Worm (Caenorhabditis elegans) whole organism, late embryonic: ENCODE data around the gene W04G3.11.

Experiments
- C08G9.2 ChIP-seq: sonication (generic microtip); optimal IDR thresholded peaks from 2 replicates; lab custom pipeline; 2016; ENCODE audit warnings: mild to moderate bottlenecking, missing genetic modification characterization, moderate library complexity, missing compliant biosample characterization
- ama-1 ChIP-seq: fragments of 150-350 bp; optimal IDR thresholded peaks from 2 replicates; lab custom pipeline; 2014
- ceh-14 ChIP-seq: sonication (generic microtip); optimal IDR thresholded peaks from 2 replicates; lab custom pipeline; 2016; ENCODE audit warnings: missing genotype, missing genetic modification characterization, missing compliant biosample characterization
- ceh-19 ChIP-seq: fragments of 200-800 bp; sonication (Bioruptor generic); optimal IDR thresholded peaks from 2 replicates; lab custom pipeline; 2018; ENCODE audit warnings: mild to moderate bottlenecking, missing genetic modification characterization, missing compliant biosample characterization
- ceh-22 ChIP-seq: sonication (generic microtip); optimal IDR thresholded peaks from 2 replicates; lab custom pipeline; 2017; ENCODE audit warnings: missing biosample characterization, missing genetic modification characterization
- ceh-24 ChIP-seq: sonication (generic microtip); optimal IDR thresholded peaks from 2 replicates; lab custom pipeline; 2016; ENCODE audit warnings: mild to moderate bottlenecking, missing genetic modification characterization, missing compliant biosample characterization
- ceh-31 ChIP-seq: sonication (generic microtip); optimal IDR thresholded peaks from 2 replicates; lab custom pipeline; 2016; ENCODE audit warnings: missing genetic modification characterization, missing compliant biosample characterization
- ceh-34 ChIP-seq: sonication (generic microtip); optimal IDR thresholded peaks from 2 replicates; lab custom pipeline; 2016; ENCODE audit warnings: mild to moderate bottlenecking, missing genetic modification characterization, missing compliant biosample characterization
- ceh-48 ChIP-seq: sonication (generic microtip); optimal IDR thresholded peaks from 2 replicates; lab custom pipeline; 2016; ENCODE audit warnings: missing genetic modification characterization, inconsistent platforms, missing compliant biosample characterization
- dve-1 ChIP-seq: sonication (generic microtip); optimal IDR thresholded peaks from 2 replicates; lab custom pipeline; 2017; ENCODE audit warnings: antibody characterized with exemption, mild to moderate bottlenecking, missing genetic modification characterization, missing compliant biosample characterization
- elt-2 ChIP-seq: sonication (generic microtip); optimal IDR thresholded peaks from 2 replicates; lab custom pipeline; 2016; ENCODE audit warnings: missing genetic modification reagents, missing genetic modification characterization, missing compliant biosample characterization
- fkh-6 ChIP-seq: sonication (generic microtip); optimal IDR thresholded peaks from 2 replicates; lab custom pipeline; 2016; ENCODE audit warnings: missing genetic modification characterization, missing compliant biosample characterization
- hlh-30 ChIP-seq: sonication (generic microtip); optimal IDR thresholded peaks from 2 replicates; lab custom pipeline; 2017; ENCODE audit warnings: antibody characterized with exemption, missing genetic modification characterization, missing compliant biosample characterization; ENCODE audit not compliant: insufficient read depth
- madf-2 ChIP-seq: sonication (generic microtip); optimal IDR thresholded peaks from 2 replicates; lab custom pipeline; 2017; ENCODE audit warnings: missing genetic modification characterization, missing compliant biosample characterization
- mec-3 ChIP-seq: sonication (generic microtip); optimal IDR thresholded peaks from 2 replicates; lab custom pipeline; 2016; ENCODE audit warnings: borderline replicate concordance, missing genetic modification characterization, missing compliant biosample characterization
- nhr-11 ChIP-seq: fragments of 150-350 bp; optimal IDR thresholded peaks from 2 replicates; lab custom pipeline; 2014; ENCODE audit warnings: missing biosample characterization, missing genetic modification characterization
- odd-2 ChIP-seq: sonication (generic microtip); optimal IDR thresholded peaks from 2 replicates; lab custom pipeline; 2017; ENCODE audit warnings: antibody characterized with exemption, mild to moderate bottlenecking, missing genetic modification characterization, missing compliant biosample characterization
- pqm-1 ChIP-seq: sonication (generic microtip); optimal IDR thresholded peaks from 2 replicates; lab custom pipeline; 2016; ENCODE audit warnings: missing genetic modification characterization, missing compliant biosample characterization
- pros-1 ChIP-seq: fragments of 150-350 bp; optimal IDR thresholded peaks from 2 replicates; lab custom pipeline; 2014; ENCODE audit warnings: missing biosample characterization, missing genetic modification reagents, missing genetic modification characterization
- ref-2 ChIP-seq: sonication (generic microtip); optimal IDR thresholded peaks from 2 replicates; lab custom pipeline; 2016; ENCODE audit warnings: missing genetic modification characterization, missing compliant biosample characterization
- sox-2 ChIP-seq: fragments of 200-800 bp; sonication (Bioruptor generic); IDR thresholded peaks from 2 replicates; pipeline ENCODE4 v1.3.6; 2022; ENCODE audit warnings: missing genetic modification reagents, missing genetic modification characterization, missing compliant biosample characterization
- syd-9 ChIP-seq: sonication (generic microtip); optimal IDR thresholded peaks from 2 replicates; lab custom pipeline; 2016; ENCODE audit warnings: mild to moderate bottlenecking, missing genetic modification characterization, moderate library complexity, missing compliant biosample characterization
- tbx-2 ChIP-seq: sonication (generic microtip); optimal IDR thresholded peaks from 2 replicates; lab custom pipeline; 2016; ENCODE audit warnings: missing genetic modification characterization, missing compliant biosample characterization
- tbx-7 ChIP-seq: sonication (generic microtip); optimal IDR thresholded peaks from 2 replicates; lab custom pipeline; 2016; ENCODE audit warnings: missing genotype, missing genetic modification characterization, missing compliant biosample characterization
- ttx-3 ChIP-seq: sonication (generic microtip); optimal IDR thresholded peaks from 2 replicates; lab custom pipeline; 2016; ENCODE audit warnings: missing genetic modification reagents, missing genetic modification characterization, missing compliant biosample characterization
- unc-3 ChIP-seq, 2 experiments: fragments of 200-800 bp in 1 of 2; sonication (Bioruptor generic) in 1 of 2; sonication (generic microtip) in 1 of 2; conservative IDR thresholded peaks in 1 of 2; optimal IDR thresholded peaks in 1 of 2; 2 replicates each; pipeline versions ENCODE4 v1.3.6 to Lab custom; 2016 to 2022; ENCODE audit warnings: missing compliant biosample characterization in 2 of 2, missing genetic modification characterization in 2 of 2, missing genetic modification reagents in 1 of 2
- unc-42 ChIP-seq: sonication (generic microtip); optimal IDR thresholded peaks from 2 replicates; lab custom pipeline; 2016; ENCODE audit warnings: missing genotype, missing genetic modification characterization, missing compliant biosample characterization
- unc-55 ChIP-seq: sonication (generic microtip); optimal IDR thresholded peaks from 2 replicates; lab custom pipeline; 2017; ENCODE audit warnings: missing biosample characterization, missing genetic modification reagents, missing genetic modification characterization
- zip-5 ChIP-seq: sonication (generic microtip); optimal IDR thresholded peaks from 2 replicates; lab custom pipeline; 2016; ENCODE audit warnings: missing genetic modification characterization, missing compliant biosample characterization
- ztf-16 ChIP-seq: sonication (generic microtip); optimal IDR thresholded peaks from 2 replicates; lab custom pipeline; 2017; ENCODE audit warnings: missing genetic modification characterization, missing compliant biosample characterization

The W04G3.11 gene

ce11 chrX:11059744-11060143, 29.3 kb upstream of the W04G3.11 start, which contains the start of gene lpr-6:
Gene lpr-6, plus strand, starts transcription at chrX:11059994.
- no peak for TF ChIP-seq syd-9 (tag; lab: Kevin White, UChicago)
- no peak for TF ChIP-seq madf-2 (tag; lab: Kevin White, UChicago)
- peak; percentile 19 for TF ChIP-seq ama-1 (lab: Kevin White, UChicago)
- peak; percentile 2 for TF ChIP-seq ceh-31 (tag; lab: Kevin White, UChicago)
- no peak for TF ChIP-seq fkh-6 (tag; lab: Kevin White, UChicago)
- TF ChIP-seq pros-1 (tag; lab: Kevin White, UChicago), result no peak
- no peak for TF ChIP-seq ceh-19 (GFP tag; lab: Kevin White, UChicago)
- TF ChIP-seq tbx-2 (tag; lab: Kevin White, UChicago), result no peak

ce11 chrX:11060940-11061339, 28.1 kb upstream of the W04G3.11 start:
- TF ChIP-seq ceh-31 (tag; lab: Kevin White, UChicago) (no peak), ceh-22 (tag; lab: Kevin White, UChicago) (no peak)
- TF ChIP-seq, all 69 proteins: peak for 0

ce11 chrX:11061904-11062303, 27.1 kb upstream of the W04G3.11 start, which contains the start of gene lpr-5:
Gene lpr-5, plus strand, starts transcription at chrX:11062123.
- TF ChIP-seq ceh-22 (tag; lab: Kevin White, UChicago) (no peak), ttx-3 (no peak), C08G9.2 (tag; lab: Kevin White, UChicago) (no peak), ceh-14 (tag; lab: Kevin White, UChicago) (no peak), tbx-7 (no peak), mec-3 (tag; lab: Kevin White, UChicago) (no peak)

- TF ChIP-seq ref-2 (tag; lab: Kevin White, UChicago), result peak; percentile 17
- peak; percentile 21 for TF ChIP-seq unc-55 (GFP tag; lab: Kevin White, UChicago)
- TF ChIP-seq nhr-11 (tag; lab: Kevin White, UChicago), result no peak
- TF ChIP-seq, all 69 proteins: peak for 2
These were observed 24.2 kb upstream of the W04G3.11 start, which contains the start of gene lpr-4 for ce11 chrX:11064799-11065198. Gene lpr-4, plus strand, starts transcription at chrX:11065126.

- TF ChIP-seq unc-3 (GFP tag; conservative IDR thresholded peaks at IDR 0.05; lab: Robert Waterston, UW) (no peak), unc-3 (tag; optimal IDR thresholded peaks at IDR 0.05; lab: Kevin White, UChicago) (no peak), syd-9 (tag; lab: Kevin White, UChicago) (no peak), mec-3 (tag; lab: Kevin White, UChicago) (no peak), unc-55 (GFP tag; lab: Kevin White, UChicago) (no peak), hlh-30 (tag; lab: Kevin White, UChicago) (no peak), sox-2 (GFP tag; lab: Robert Waterston, UW) (no peak), ceh-34 (tag; lab: Kevin White, UChicago) (no peak), ztf-16 (tag; lab: Kevin White, UChicago) (no peak), ceh-31 (tag; lab: Kevin White, UChicago) (no peak), pqm-1 (tag; lab: Kevin White, UChicago) (no peak), elt-2 (tag; lab: Kevin White, UChicago) (no peak)
These were observed 21.7 kb upstream of the W04G3.11 start for ce11 chrX:11067256-11067655.

- TF ChIP-seq ceh-24 (no peak), zip-5 (no peak), ztf-16 (tag; lab: Kevin White, UChicago) (no peak), syd-9 (tag; lab: Kevin White, UChicago) (no peak), ceh-14 (tag; lab: Kevin White, UChicago) (peak; percentile 3), ama-1 (lab: Kevin White, UChicago) (no peak), tbx-7 (no peak), unc-3 (GFP tag; conservative IDR thresholded peaks at IDR 0.05; lab: Robert Waterston, UW) (no peak), unc-3 (tag; optimal IDR thresholded peaks at IDR 0.05; lab: Kevin White, UChicago) (no peak), ceh-34 (tag; lab: Kevin White, UChicago) (no peak), ttx-3 (no peak), unc-42 (tag; lab: Kevin White, UChicago) (peak; percentile 43), dve-1 (tag; lab: Kevin White, UChicago) (no peak), odd-2 (tag; lab: Kevin White, UChicago) (no peak), ceh-48 (tag; lab: Kevin White, UChicago) (peak; percentile 65), ceh-31 (tag; lab: Kevin White, UChicago) (peak; percentile 10)
- TF ChIP-seq, all 69 proteins: peak for 4
These were observed 20.7 kb upstream of the W04G3.11 start, which contains the start of gene apt-9 for ce11 chrX:11068334-11068733. Gene apt-9, plus strand, starts transcription at chrX:11068527.
